Fruit fly (Drosophila melanogaster) whole organism, prepupa: ENCODE results near the gene CG46301.

Experiments
- CG10631 ChIP-seq: fragments of 200-800 bp; sonication (Bioruptor generic); optimal IDR thresholded peaks from 2 replicates; lab custom pipeline; 2016; ENCODE audit warnings: missing biosample characterization, missing genetic modification characterization
- CG11294 ChIP-seq: fragments of 200-800 bp; sonication (Bioruptor generic); IDR thresholded peaks from 2 replicates; pipeline ENCODE4 v1.3.6; 2022; ENCODE audit warnings: missing biosample characterization, missing genetic modification characterization
- CG11902 ChIP-seq: fragments of 200-800 bp; sonication (Bioruptor generic); optimal IDR thresholded peaks from 3 replicates; lab custom pipeline; 2016; ENCODE audit warnings: missing biosample characterization, missing genetic modification characterization
- CG3032 ChIP-seq: fragments of 200-800 bp; optimal IDR thresholded peaks from 2 replicates; lab custom pipeline; 2019; ENCODE audit warnings: missing biosample characterization, mild to moderate bottlenecking, missing genetic modification characterization, moderate library complexity
- CG31627 ChIP-seq: fragments of 200-800 bp; sonication (Bioruptor generic); optimal IDR thresholded peaks from 3 replicates; lab custom pipeline; 2016; ENCODE audit warnings: missing biosample characterization, missing genetic modification characterization
- CG32006 ChIP-seq: fragments of 200-800 bp; sonication (Bioruptor generic); optimal IDR thresholded peaks from 3 replicates; lab custom pipeline; 2017; ENCODE audit warnings: missing biosample characterization, mild to moderate bottlenecking, missing genetic modification characterization
- CG3919 ChIP-seq: fragments of 200-800 bp; sonication (Bioruptor generic); optimal IDR thresholded peaks from 3 replicates; lab custom pipeline; 2016; ENCODE audit warnings: missing biosample characterization, missing genetic modification characterization
- CG4318 ChIP-seq: fragments of 200-800 bp; sonication (Bioruptor generic); optimal IDR thresholded peaks from 3 replicates; lab custom pipeline; 2017; ENCODE audit warnings: missing biosample characterization, mild to moderate bottlenecking, missing genetic modification characterization
- CG6276 ChIP-seq: fragments of 200-800 bp; sonication (Bioruptor generic); optimal IDR thresholded peaks from 2 replicates; lab custom pipeline; 2017; ENCODE audit warnings: missing biosample characterization, mild to moderate bottlenecking, missing genetic modification characterization
- CG6808 ChIP-seq: fragments of 200-800 bp; sonication (Bioruptor generic); optimal IDR thresholded peaks from 3 replicates; lab custom pipeline; 2017; ENCODE audit warnings: missing biosample characterization, missing genetic modification characterization, mild to moderate bottlenecking, moderate library complexity, missing genetic modification reagents
- CG6854 ChIP-seq: fragments of 200-800 bp; sonication (Bioruptor generic); optimal IDR thresholded peaks from 2 replicates; lab custom pipeline; 2017; ENCODE audit warnings: missing biosample characterization, mild to moderate bottlenecking, missing genetic modification characterization
- CG8119 ChIP-seq: fragments of 200-800 bp; sonication (Bioruptor generic); IDR thresholded peaks from 3 replicates; pipeline ENCODE4 v1.3.6; 2022; ENCODE audit warnings: missing biosample characterization, missing genetic modification characterization
- CG9139 ChIP-seq: fragments of 200-800 bp; sonication (Bioruptor generic); optimal IDR thresholded peaks from 3 replicates; lab custom pipeline; 2017; ENCODE audit warnings: missing biosample characterization, mild to moderate bottlenecking, missing genetic modification characterization
- Eip78C ChIP-seq: fragments of 200-800 bp; sonication (Bioruptor generic); peaks from one replicate; lab custom pipeline; 2016; ENCODE audit warnings: missing biosample characterization, missing genetic modification characterization
- Eip93F ChIP-seq: fragments of 200-800 bp; sonication (Bioruptor generic); optimal IDR thresholded peaks from 2 replicates; lab custom pipeline; 2016; ENCODE audit warnings: missing biosample characterization, mild to moderate bottlenecking, missing genetic modification characterization
- Ets21C ChIP-seq: fragments of 200-800 bp; sonication (Bioruptor generic); optimal IDR thresholded peaks from 3 replicates; lab custom pipeline; 2016; ENCODE audit warnings: missing biosample characterization, missing genetic modification characterization
- Ets96B ChIP-seq: fragments of 200-800 bp; optimal IDR thresholded peaks from 2 replicates; lab custom pipeline; 2019; ENCODE audit warnings: missing biosample characterization, mild to moderate bottlenecking, missing genetic modification characterization, moderate library complexity
- Gug ChIP-seq: fragments of 200-800 bp; sonication (Bioruptor generic); IDR thresholded peaks from 2 replicates; pipeline ENCODE4 v1.3.6; 2022; ENCODE audit warnings: missing biosample characterization, missing genetic modification characterization
- Hr39 ChIP-seq: fragments of 200-800 bp; sonication (Bioruptor generic); optimal IDR thresholded peaks from 2 replicates; lab custom pipeline; 2016; ENCODE audit warnings: missing biosample characterization, missing genetic modification characterization
- Hr4 ChIP-seq: fragments of 200-800 bp; sonication (Bioruptor generic); optimal IDR thresholded peaks from 3 replicates; lab custom pipeline; 2016; ENCODE audit warnings: missing biosample characterization, missing genetic modification characterization
- Lpt ChIP-seq: fragments of 200-800 bp; sonication (Bioruptor generic); optimal IDR thresholded peaks from 3 replicates; lab custom pipeline; 2016; ENCODE audit warnings: missing biosample characterization, missing genetic modification characterization
- Met ChIP-seq: fragments of 200-800 bp; sonication (Bioruptor generic); optimal IDR thresholded peaks from 3 replicates; lab custom pipeline; 2016; ENCODE audit warnings: missing biosample characterization, missing genetic modification characterization
- OdsH ChIP-seq: fragments of 200-800 bp; sonication (Bioruptor generic); optimal IDR thresholded peaks from 3 replicates; lab custom pipeline; 2016; ENCODE audit warnings: missing biosample characterization, missing genetic modification characterization
- Smox ChIP-seq: fragments of 200-800 bp; sonication (Bioruptor generic); optimal IDR thresholded peaks from 3 replicates; lab custom pipeline; 2016; ENCODE audit warnings: missing biosample characterization, missing genetic modification characterization
- Sox14 ChIP-seq: fragments of 200-800 bp; sonication (Bioruptor generic); optimal IDR thresholded peaks from 3 replicates; lab custom pipeline; 2016; ENCODE audit warnings: missing biosample characterization, missing genetic modification characterization
- acj6 ChIP-seq: fragments of 200-800 bp; sonication (Bioruptor generic); optimal IDR thresholded peaks from 3 replicates; lab custom pipeline; 2016; ENCODE audit warnings: missing biosample characterization, missing genetic modification characterization
- cyc ChIP-seq: fragments of 200-800 bp; sonication (Bioruptor generic); optimal IDR thresholded peaks from 3 replicates; lab custom pipeline; 2016; ENCODE audit warnings: missing biosample characterization, missing genetic modification characterization
- dac ChIP-seq: fragments of 200-800 bp; sonication (Bioruptor generic); optimal IDR thresholded peaks from 2 replicates; lab custom pipeline; 2017; ENCODE audit warnings: missing biosample characterization, mild to moderate bottlenecking, missing genetic modification characterization
- dsx ChIP-seq: fragments of 200-800 bp; optimal IDR thresholded peaks from 3 replicates; lab custom pipeline; 2019; ENCODE audit warnings: missing biosample characterization, mild to moderate bottlenecking, missing genetic modification characterization, moderate library complexity; ENCODE audit not compliant: poor library complexity, severe bottlenecking
- eg ChIP-seq: fragments of 200-800 bp; sonication (Bioruptor generic); IDR thresholded peaks from 3 replicates; pipeline ENCODE4 v1.3.6; 2022; ENCODE audit warnings: missing biosample characterization, missing genetic modification characterization
- fd59A ChIP-seq: fragments of 200-800 bp; sonication (Bioruptor generic); optimal IDR thresholded peaks from 2 replicates; lab custom pipeline; 2017; ENCODE audit warnings: missing biosample characterization, mild to moderate bottlenecking, missing genetic modification characterization, missing genetic modification reagents
- lz ChIP-seq: fragments of 200-800 bp; sonication (Bioruptor generic); optimal IDR thresholded peaks from 3 replicates; lab custom pipeline; 2016; ENCODE audit warnings: missing biosample characterization, missing genetic modification characterization
- pdm3 ChIP-seq: fragments of 200-800 bp; sonication (Bioruptor generic); optimal IDR thresholded peaks from 3 replicates; lab custom pipeline; 2016; ENCODE audit warnings: missing biosample characterization, missing genetic modification characterization
- ss ChIP-seq, 2 experiments: fragments of 200-800 bp; sonication (Bioruptor generic); optimal IDR thresholded peaks; 2 replicates in 1 of 2; 3 replicates in 1 of 2; lab custom pipeline; 2017 to 2018; ENCODE audit warnings: mild to moderate bottlenecking in 2 of 2, missing biosample characterization in 2 of 2, missing genetic modification characterization in 2 of 2, moderate library complexity in 1 of 2
- svp ChIP-seq: fragments of 200-800 bp; sonication (Bioruptor generic); peaks from one replicate; lab custom pipeline; 2016; ENCODE audit warnings: missing biosample characterization, missing genetic modification characterization
- topi ChIP-seq: fragments of 200-800 bp; sonication (Bioruptor generic); optimal IDR thresholded peaks from 3 replicates; lab custom pipeline; 2016; ENCODE audit warnings: missing biosample characterization, missing genetic modification characterization
- vri ChIP-seq: fragments of 200-800 bp; sonication (Bioruptor generic); optimal IDR thresholded peaks from 3 replicates; lab custom pipeline; 2016; ENCODE audit warnings: missing biosample characterization, mild to moderate bottlenecking, missing genetic modification characterization

Gene CG46301

DNA sequence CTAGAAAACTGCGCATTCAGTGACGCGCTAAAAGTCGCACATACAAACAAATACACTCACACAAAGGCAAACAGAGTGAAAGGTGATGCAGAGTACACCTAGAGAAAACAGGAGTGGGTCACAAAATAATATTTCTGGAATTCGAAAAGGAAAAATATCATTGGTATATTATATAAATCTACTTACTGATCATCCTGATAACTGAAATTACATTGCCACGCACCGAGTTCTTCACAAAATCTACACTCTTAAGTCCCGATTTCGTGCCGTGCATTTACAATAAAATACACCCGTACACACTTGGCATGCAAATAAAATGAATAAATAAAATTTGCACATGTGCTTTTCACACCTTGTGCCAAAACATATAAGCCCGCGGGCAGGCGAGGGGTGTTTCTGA lies 33.7 kb upstream of the CG46301 start (continued):
- TF ChIP-seq pdm3 (GFP tag; lab: Kevin White, UChicago) = peak; percentile 19
- no peak for TF ChIP-seq Sox14 (GFP tag; lab: Kevin White, UChicago)
- TF ChIP-seq acj6 = peak; percentile 30
- peak; percentile 38 for TF ChIP-seq Met (GFP tag; lab: Kevin White, UChicago)
- peak; percentile 29 for TF ChIP-seq CG6276 (GFP tag; lab: Kevin White, UChicago)
- TF ChIP-seq vri (GFP tag; lab: Kevin White, UChicago) = no peak
- peak; percentile 51 for TF ChIP-seq CG11294
- TF ChIP-seq cyc (GFP tag; lab: Kevin White, UChicago) = no peak
- no peak for TF ChIP-seq Eip78C (GFP tag; lab: Kevin White, UChicago)
- peak; percentile 11 for TF ChIP-seq CG4318 (GFP tag; lab: Kevin White, UChicago)
- TF ChIP-seq dsx = no peak
- no peak for TF ChIP-seq dac
- TF ChIP-seq Gug (GFP tag; lab: Robert Waterston, UW) = 0 out of 2 replicates have a peak, but pooled peaks have one; percentile 30
- no peak for TF ChIP-seq CG6808 (GFP tag; lab: Kevin White, UChicago)
- peak; percentile 52 for TF ChIP-seq CG32006 (GFP tag; lab: Kevin White, UChicago)
- TF ChIP-seq CG10631 (GFP tag; lab: Kevin White, UChicago) = peak; percentile 21
- no peak for TF ChIP-seq CG6854 (GFP tag; lab: Kevin White, UChicago)
- peak in 1 of 2 experiments; percentile 19 for TF ChIP-seq ss (GFP tag; optimal IDR thresholded peaks at IDR 0.05; lab: Kevin White, UChicago)
- no peak for TF ChIP-seq CG31627 (GFP tag; lab: Kevin White, UChicago)
- peak; percentile 39 for TF ChIP-seq Hr4 (GFP tag; lab: Kevin White, UChicago)
- TF ChIP-seq fd59A = no peak
- no peak for TF ChIP-seq Ets21C (GFP tag; lab: Kevin White, UChicago)
- peak; percentile 64 for TF ChIP-seq svp (GFP tag; lab: Kevin White, UChicago)
- peak; percentile 5 for TF ChIP-seq Smox (GFP tag; lab: Kevin White, UChicago)

dm6 chr2L:14094606-14095005 lies 9.3 kb upstream of the CG46301 start:
- TF ChIP-seq CG31627 (GFP tag; lab: Kevin White, UChicago) (peak; percentile 53), cyc (GFP tag; lab: Kevin White, UChicago) (peak; percentile 47), topi (GFP tag; lab: Kevin White, UChicago) (peak; percentile 6), CG3919 (GFP tag; lab: Kevin White, UChicago) (peak; percentile 34), Hr39 (peak; percentile 38), pdm3 (GFP tag; lab: Kevin White, UChicago) (no peak), OdsH (GFP tag; lab: Kevin White, UChicago) (no peak), lz (GFP tag; lab: Kevin White, UChicago) (peak; percentile 22)

DNA sequence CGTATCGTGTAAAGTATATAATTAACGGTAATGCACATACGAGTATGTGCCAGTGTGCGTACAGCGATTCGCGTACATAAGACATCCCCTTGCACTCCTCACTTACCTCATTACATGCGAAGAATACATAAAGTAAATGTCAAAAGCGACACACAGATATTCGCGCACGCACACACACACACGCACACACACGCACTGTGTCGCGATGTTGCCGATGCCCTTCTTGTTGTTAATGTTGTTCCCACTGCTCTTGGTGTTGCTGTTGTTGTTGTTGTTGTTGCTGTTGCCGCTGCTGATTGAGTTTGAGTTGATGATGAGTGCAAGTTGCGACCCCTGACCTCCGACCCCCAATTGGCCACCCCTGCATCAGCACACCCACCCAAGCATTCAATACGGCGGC lies 8.2 kb upstream of the CG46301 start:
- no peak for TF ChIP-seq Ets96B
- peak; percentile 48 for TF ChIP-seq svp (GFP tag; lab: Kevin White, UChicago)
- TF ChIP-seq, all 60 proteins: peak for 1

DNA sequence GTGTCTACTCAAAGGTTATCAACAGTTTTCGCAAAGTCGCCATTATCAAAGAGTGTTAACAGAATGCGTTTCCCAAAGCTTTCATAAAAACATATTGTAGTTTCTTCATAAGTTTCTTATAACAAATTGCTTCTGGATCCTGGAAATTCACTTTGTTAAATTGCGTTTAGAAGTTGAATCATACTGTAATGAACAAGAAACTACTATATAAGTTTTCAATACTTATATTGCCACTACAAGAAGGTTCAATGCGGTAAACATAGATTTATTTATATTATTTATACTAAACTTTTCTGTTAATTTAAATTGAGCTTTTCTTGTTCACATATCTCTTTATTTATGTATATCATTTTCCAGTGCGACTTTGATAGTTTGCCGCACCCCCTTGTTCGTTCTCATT lies 5.5 kb downstream of the CG46301 start, which contains the start of gene CG15293:
CG15293 (minus strand) TSS at position 101 of the 400 bp plus-strand sequence.
- TF ChIP-seq CG9139 (GFP tag; lab: Kevin White, UChicago) (no peak), Eip78C (GFP tag; lab: Kevin White, UChicago) (no peak), dac (no peak), CG10631 (GFP tag; lab: Kevin White, UChicago) (no peak), dsx (no peak), lz (GFP tag; lab: Kevin White, UChicago) (no peak), Ets96B (no peak), CG8119 (GFP tag; lab: Robert Waterston, UW) (no peak), CG4318 (GFP tag; lab: Kevin White, UChicago) (no peak), CG3032 (no peak)

dm6 chr2L:14110639-14111038 lies 6.7 kb downstream of the CG46301 start, which contains the start of gene CG31769:
Gene CG31769 (minus strand): TSS chr2L:14110739.
- TF ChIP-seq Smox (GFP tag; lab: Kevin White, UChicago) (no peak), CG8119 (GFP tag; lab: Robert Waterston, UW) (no peak), Hr4 (GFP tag; lab: Kevin White, UChicago) (no peak), CG11902 (GFP tag; lab: Kevin White, UChicago) (no peak), Lpt (GFP tag; lab: Kevin White, UChicago) (no peak), Eip93F (GFP tag; lab: Kevin White, UChicago) (no peak), CG32006 (GFP tag; lab: Kevin White, UChicago) (no peak), eg (no peak), Ets96B (no peak), Sox14 (GFP tag; lab: Kevin White, UChicago) (no peak), pdm3 (GFP tag; lab: Kevin White, UChicago) (no peak)
